Worm (Caenorhabditis elegans): Measurements from ENCODE around the gene symk-1.

Gene symk-1

DNA sequence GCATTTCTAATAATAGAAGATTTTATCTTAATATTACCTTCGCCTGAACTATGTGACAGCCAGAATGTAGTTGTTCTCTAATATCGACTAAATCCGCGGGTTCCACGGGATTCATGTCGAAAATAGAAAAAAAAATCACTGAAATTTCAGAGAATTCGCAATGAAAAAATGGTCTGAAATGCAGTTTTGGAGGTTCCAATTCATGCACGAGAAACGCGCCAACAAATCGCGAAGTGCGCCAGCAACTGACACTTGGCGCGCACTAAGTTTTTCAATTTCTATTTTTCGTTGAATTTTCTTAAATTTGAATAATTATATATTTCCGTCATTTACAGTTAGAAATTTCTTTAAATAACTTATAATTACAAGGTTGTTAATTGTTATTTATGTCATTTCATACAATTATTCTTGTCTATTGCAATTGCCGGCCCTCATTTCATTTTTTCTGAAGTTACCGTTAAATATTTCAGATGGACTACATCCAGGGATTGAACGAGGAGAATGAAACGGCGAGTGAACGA lies at the start of gene symk-1, which contains the start of gene F25G6.9 (continued):
- no peak for TF ChIP-seq snpc-4 (GFP tag; optimal IDR thresholded peaks at IDR 0.05)
- TF ChIP-seq snpc-4 (tag; optimal IDR thresholded peaks at IDR 0.05): peak in 2 of 4 experiments; percentile 42 to 55
- no peak for TF ChIP-seq ceh-58 (GFP tag; IDR thresholded peaks at IDR 0.05)
- no peak for TF ChIP-seq hrde-1 (tag; optimal IDR thresholded peaks at IDR 0.05; ENCODE audit: borderline replicate concordance)
- no peak for TF ChIP-seq chd-7 (tag; optimal IDR thresholded peaks at IDR 0.05)
- no peak for TF ChIP-seq ets-4 (GFP tag; optimal IDR thresholded peaks at IDR 0.05)
- TF ChIP-seq F23B12.7 (tag; optimal IDR thresholded peaks at IDR 0.05; ENCODE audit: insufficient read depth): no peak
- no peak for TF ChIP-seq B0019.2 (GFP tag; conservative IDR thresholded peaks at IDR 0.05)
- TF ChIP-seq mxl-1 (tag; optimal IDR thresholded peaks at IDR 0.05): no peak
- 0 out of 2 replicates have a peak, but pooled peaks have one; percentile 28 for TF ChIP-seq B0336.3 (GFP tag; IDR thresholded peaks at IDR 0.05)
- TF ChIP-seq ztf-28 (GFP tag; IDR thresholded peaks at IDR 0.05): no peak
- no peak for TF ChIP-seq sdz-38 (tag; optimal IDR thresholded peaks at IDR 0.05)
- TF ChIP-seq tbx-9 (tag; optimal IDR thresholded peaks at IDR 0.05; ENCODE audit: borderline replicate concordance): no peak
- TF ChIP-seq cebp-1 (GFP tag; IDR thresholded peaks at IDR 0.05): no peak
- TF ChIP-seq cebp-1 (tag; optimal IDR thresholded peaks at IDR 0.05): peak; percentile 57
- no peak for TF ChIP-seq akir-1 (GFP tag; optimal IDR thresholded peaks at IDR 0.05)
- TF ChIP-seq athp-1 (tag; optimal IDR thresholded peaks at IDR 0.05): no peak
- TF ChIP-seq gei-17 (GFP tag; optimal IDR thresholded peaks at IDR 0.05): no peak
- TF ChIP-seq xnd-1 (tag; optimal IDR thresholded peaks at IDR 0.05): peak; percentile 27
- TF ChIP-seq bed-2 (GFP tag; IDR thresholded peaks at IDR 0.05): no peak
- TF ChIP-seq repo-1 (tag; optimal IDR thresholded peaks at IDR 0.05): no peak
- no peak for TF ChIP-seq F52B5.7 (tag; optimal IDR thresholded peaks at IDR 0.05)
- TF ChIP-seq attf-6 (GFP tag; IDR thresholded peaks at IDR 0.05): no peak
- no peak for TF ChIP-seq let-607 (tag; optimal IDR thresholded peaks at IDR 0.05)
- TF ChIP-seq rcor-1 (GFP tag; IDR thresholded peaks at IDR 0.05): peak; percentile 60; the same call in 1 of the 2 replicates
- TF ChIP-seq cebp-2 (GFP tag; IDR thresholded peaks at IDR 0.05): no peak
- TF ChIP-seq attf-3 (GFP tag; conservative IDR thresholded peaks at IDR 0.05): no peak
- TF ChIP-seq bed-1 (GFP tag; IDR thresholded peaks at IDR 0.05): no peak
- TF ChIP-seq attf-5 (GFP tag; optimal IDR thresholded peaks at IDR 0.05): no peak
- no peak for TF ChIP-seq ceh-100 (GFP tag; IDR thresholded peaks at IDR 0.05)
- no peak for TF ChIP-seq madf-8 (GFP tag; conservative IDR thresholded peaks at IDR 0.05)
- peak; percentile 52 for TF ChIP-seq lin-54 (GFP tag; optimal IDR thresholded peaks at IDR 0.05)
- no peak for TF ChIP-seq ekl-4 (GFP tag; IDR thresholded peaks at IDR 0.05)
- TF ChIP-seq madf-3 (GFP tag; IDR thresholded peaks at IDR 0.05): no peak
- TF ChIP-seq Y79H2A.3 (GFP tag; conservative IDR thresholded peaks at IDR 0.05): no peak
- 0 out of 2 replicates have a peak, but pooled peaks have one; percentile 21 for TF ChIP-seq hsf-1 (GFP tag; IDR thresholded peaks at IDR 0.05)
- no peak for TF ChIP-seq mes-4 (tag; optimal IDR thresholded peaks at IDR 0.05)
- no peak for TF ChIP-seq ceh-40 (GFP tag; IDR thresholded peaks at IDR 0.05)
- no peak for TF ChIP-seq ceh-27 (GFP tag; optimal IDR thresholded peaks at IDR 0.05)
- no peak for TF ChIP-seq zfh-2 (GFP tag; conservative IDR thresholded peaks at IDR 0.05)
- TF ChIP-seq T26A5.8 (tag; optimal IDR thresholded peaks at IDR 0.05): no peak
- no peak for TF ChIP-seq hmg-20 (GFP tag; IDR thresholded peaks at IDR 0.05)
- peak; percentile 19 for TF ChIP-seq snpc-3.4 (tag; optimal IDR thresholded peaks at IDR 0.05)
- TF ChIP-seq ceh-79 (tag; optimal IDR thresholded peaks at IDR 0.05): no peak
- TF ChIP-seq let-526 (GFP tag; IDR thresholded peaks at IDR 0.05): no peak
- no peak for TF ChIP-seq C17E4.6 (GFP tag; IDR thresholded peaks at IDR 0.05)
- no peak for TF ChIP-seq nfya-2 (GFP tag; IDR thresholded peaks at IDR 0.05)
- peak in 1 of 3 experiments; percentile 42 for TF ChIP-seq lin-35 (GFP tag; optimal IDR thresholded peaks at IDR 0.05)
- no peak for TF ChIP-seq nhr-120 (GFP tag; IDR thresholded peaks at IDR 0.05)
